Worm (Caenorhabditis elegans) whole organism, L3 larva: Measurements from ENCODE around the gene B0554.2.

Experiments used
- daf-12 ChIP-seq: fragments of 150-350 bp; optimal IDR thresholded peaks from 2 replicates; lab custom pipeline; 2014; ENCODE audit warnings: missing biosample characterization, missing genetic modification reagents, missing genetic modification characterization
- jun-1 ChIP-seq: fragments of 150-350 bp; optimal IDR thresholded peaks from 2 replicates; lab custom pipeline; 2014; ENCODE audit warnings: missing biosample characterization, missing genetic modification reagents, missing genetic modification characterization
- unc-62 ChIP-seq: fragments of 150-350 bp; sonication (generic microtip); optimal IDR thresholded peaks from 4 replicates; lab custom pipeline; 2014; ENCODE audit warnings: missing biosample characterization, missing genetic modification reagents, missing genetic modification characterization

- TF ChIP-seq jun-1 (tag; lab: Kevin White, UChicago) (no peak), unc-62 (no peak), daf-12 (tag; lab: Kevin White, UChicago) (no peak)
These were observed 15.7 kb downstream of the B0554.2 start, which contains the start of gene M02H5.8 for ce11 chrV:449685-450084.
